Fruit fly (Drosophila melanogaster) whole organism, adult: ENCODE measurements around the gene Mnn1.

ENCODE experiments used
- CG7045 ChIP-seq: fragments of 200-800 bp; sonication (Bioruptor generic); optimal IDR thresholded peaks from 2 replicates; lab custom pipeline; 2017; ENCODE audit warnings: missing biosample characterization, mild to moderate bottlenecking, missing genetic modification characterization
- Mnt ChIP-seq: fragments of 200-800 bp; sonication (Bioruptor generic); optimal IDR thresholded peaks from 2 replicates; lab custom pipeline; 2016; ENCODE audit warnings: missing biosample characterization, mild to moderate bottlenecking, missing genetic modification characterization
- bab1 ChIP-seq: fragments of 200-800 bp; sonication (Bioruptor generic); optimal IDR thresholded peaks from 3 replicates; lab custom pipeline; 2019; ENCODE audit warnings: missing biosample characterization, mild to moderate bottlenecking, missing genetic modification characterization, moderate library complexity
- ovo ChIP-seq: fragments of 200-800 bp; sonication (Bioruptor generic); optimal IDR thresholded peaks from 2 replicates; lab custom pipeline; 2016; ENCODE audit warnings: missing biosample characterization, missing genetic modification characterization
- pad ChIP-seq: fragments of 200-800 bp; sonication (Bioruptor generic); optimal IDR thresholded peaks from 3 replicates; lab custom pipeline; 2017; ENCODE audit warnings: missing biosample characterization, missing genetic modification characterization, mild to moderate bottlenecking, moderate library complexity, missing genetic modification reagents

- TF ChIP-seq pad (GFP tag; lab: Kevin White, UChicago) = no peak
- no peak for TF ChIP-seq CG7045 (GFP tag; lab: Kevin White, UChicago)
- no peak for TF ChIP-seq ovo (GFP tag; lab: Kevin White, UChicago)
- TF ChIP-seq Mnt (GFP tag; lab: Kevin White, UChicago) = no peak
- no peak for TF ChIP-seq bab1
These were observed 34.7 kb upstream of the Mnn1 start, which contains the start of gene Pcp for dm6 chr2L:7021382-7021781.
